Fruit fly (Drosophila melanogaster): ENCODE data around the gene GATAe.

GATAe gene

dm6 chr3R:16046030-16046429 lies 37.1 kb downstream of the GATAe start, which contains the start of gene Jhbp5:
Gene Jhbp5, minus strand, starts transcription at chr3R:16046130.
- TF ChIP-seq CG4496 (GFP tag; IDR thresholded peaks at IDR 0.05) (no peak), EcR (GFP tag; optimal IDR thresholded peaks at IDR 0.05) (no peak), gl (tag; optimal IDR thresholded peaks at IDR 0.05) (no peak), D1 (tag; optimal IDR thresholded peaks at IDR 0.05) (no peak), CG9948 (tag; optimal IDR thresholded peaks at IDR 0.05) (no peak), Snoo (tag; optimal IDR thresholded peaks at IDR 0.05) (no peak), CG14655 (GFP tag; optimal IDR thresholded peaks at IDR 0.05) (no peak)

dm6 chr3R:16049369-16049768 lies 40.5 kb downstream of the GATAe start, which contains the start of the genes IKKbeta and CG5013:
Gene IKKbeta, minus strand, starts transcription at chr3R:16049421.
Gene CG5013, plus strand, starts transcription at chr3R:16049670.
- TF ChIP-seq Ets98B (GFP tag; IDR thresholded peaks at IDR 0.05) (no peak; the same call in 1 of the 2 replicates), D1 (tag; optimal IDR thresholded peaks at IDR 0.05) (no peak), CG8301 (tag; optimal IDR thresholded peaks at IDR 0.05) (no peak), Pif1B (GFP tag; optimal IDR thresholded peaks at IDR 0.05) (no peak), Pif1A (GFP tag; optimal IDR thresholded peaks at IDR 0.05) (no peak), CG10348 (GFP tag; IDR thresholded peaks at IDR 0.05) (no peak), CG34367 (tag; optimal IDR thresholded peaks at IDR 0.05) (peak; percentile 21), rn (GFP tag; IDR thresholded peaks at IDR 0.05) (no peak; the same call in 1 of the 2 replicates), CG14655 (GFP tag; optimal IDR thresholded peaks at IDR 0.05) (no peak), fd96Ca (GFP tag; IDR thresholded peaks at IDR 0.05) (peak; percentile 44; the same call in 1 of the 3 replicates), CG9948 (tag; optimal IDR thresholded peaks at IDR 0.05) (no peak), CG13204 (GFP tag; optimal IDR thresholded peaks at IDR 0.05) (no peak), gl (tag; optimal IDR thresholded peaks at IDR 0.05) (no peak), EcR (GFP tag; optimal IDR thresholded peaks at IDR 0.05) (no peak), CG17806 (tag; optimal IDR thresholded peaks at IDR 0.05) (peak; percentile 14), CG12605 (GFP tag; IDR thresholded peaks at IDR 0.05) (no peak), CG15710 (tag; optimal IDR thresholded peaks at IDR 0.05) (peak; percentile 39), Snoo (tag; optimal IDR thresholded peaks at IDR 0.05) (peak; percentile 37), CG32121 (GFP tag; IDR thresholded peaks at IDR 0.05) (peak; percentile 47; the same call in 1 of the 2 replicates), CG8159 (tag; optimal IDR thresholded peaks at IDR 0.05) (peak; percentile 48), CG4496 (GFP tag; IDR thresholded peaks at IDR 0.05) (0 out of 3 replicates have a peak, but pooled peaks have one; percentile 12)

dm6 chr3R:16050621-16051328 lies 41.9 kb downstream of the GATAe start, which contains the start of gene msps:
Gene msps, plus strand, starts transcription at chr3R:16050801.
- TF ChIP-seq CG34367 (tag; optimal IDR thresholded peaks at IDR 0.05) (no peak), Snoo (tag; optimal IDR thresholded peaks at IDR 0.05) (no peak), CG8301 (tag; optimal IDR thresholded peaks at IDR 0.05) (no peak), CG12605 (GFP tag; IDR thresholded peaks at IDR 0.05) (no peak), CG8159 (tag; optimal IDR thresholded peaks at IDR 0.05) (no peak), rn (GFP tag; IDR thresholded peaks at IDR 0.05) (no peak)

dm6 chr3R:16051329-16051679 lies 42.4 kb downstream of the GATAe start:
- TF ChIP-seq CG17806 (tag; optimal IDR thresholded peaks at IDR 0.05) (no peak), CG4496 (GFP tag; IDR thresholded peaks at IDR 0.05) (peak; percentile 70; the same call in 2 of the 3 replicates), CG12605 (GFP tag; IDR thresholded peaks at IDR 0.05) (no peak), CG15710 (tag; optimal IDR thresholded peaks at IDR 0.05) (no peak), CG13204 (GFP tag; optimal IDR thresholded peaks at IDR 0.05) (no peak), Pif1A (GFP tag; optimal IDR thresholded peaks at IDR 0.05) (no peak), CG14655 (GFP tag; optimal IDR thresholded peaks at IDR 0.05) (no peak), gl (tag; optimal IDR thresholded peaks at IDR 0.05) (peak; percentile 23), CG32121 (GFP tag; IDR thresholded peaks at IDR 0.05) (peak; percentile 53; the same call in 1 of the 2 replicates), Ets98B (GFP tag; IDR thresholded peaks at IDR 0.05) (0 out of 2 replicates have a peak, but pooled peaks have one; percentile 47), Snoo (tag; optimal IDR thresholded peaks at IDR 0.05) (no peak)

- TF ChIP-seq Pif1A (GFP tag; optimal IDR thresholded peaks at IDR 0.05) (no peak), CG34367 (tag; optimal IDR thresholded peaks at IDR 0.05) (no peak), CG10348 (GFP tag; IDR thresholded peaks at IDR 0.05) (no peak), fd96Ca (GFP tag; IDR thresholded peaks at IDR 0.05) (no peak), CG4496 (GFP tag; IDR thresholded peaks at IDR 0.05) (no peak), D1 (tag; optimal IDR thresholded peaks at IDR 0.05) (no peak), gl (tag; optimal IDR thresholded peaks at IDR 0.05) (no peak), rn (GFP tag; IDR thresholded peaks at IDR 0.05) (no peak), CG14655 (GFP tag; optimal IDR thresholded peaks at IDR 0.05) (no peak)
Measured at dm6 chr3R:16067494-16067893, 58.6 kb downstream of the GATAe start, which contains the start of gene CG10185. Gene CG10185, minus strand, starts transcription at chr3R:16067594.
